Worm (Caenorhabditis elegans) whole organism, midembryonic: ENCODE results near the gene ttr-26.
"Not testable (repeated sequence)": the region's sequence is repeated elsewhere in the genome, so short reads cannot be mapped to it uniquely, and the experiment has no call there.

Source experiments
- cog-1 ChIP-seq: sonication (generic microtip); optimal IDR thresholded peaks from 2 replicates; lab custom pipeline; 2016; ENCODE audit warnings: missing genetic modification characterization, missing compliant biosample characterization
- flt-1 ChIP-seq: fragments of 200-800 bp; sonication (Bioruptor generic); IDR thresholded peaks from 2 replicates; pipeline ENCODE4 v1.3.6; 2022; ENCODE audit warnings: missing genetic modification characterization, missing compliant biosample characterization
- ref-1 ChIP-seq: fragments of 200-800 bp; sonication (Bioruptor generic); conservative IDR thresholded peaks from 2 replicates; pipeline ENCODE4 v1.3.6; 2022; ENCODE audit warnings: missing genetic modification reagents, missing genetic modification characterization, missing compliant biosample characterization

ce11 chrV:18546715-18547114 lies 13.4 kb downstream of the ttr-26 start:
- not testable (repeated sequence) for TF ChIP-seq cog-1; flt-1 (GFP tag; lab: Robert Waterston, UW); ref-1
